Worm (Caenorhabditis elegans) whole organism, L3 larva: ENCODE data around the gene noca-1.
A peak's percentile ranks its signal among the peaks of the same experiment; 100 is the strongest.

Experiments
- R02D3.7 ChIP-seq: fragments of 150-350 bp; optimal IDR thresholded peaks from 2 replicates; lab custom pipeline; 2014; ENCODE audit warnings: missing biosample characterization, missing genetic modification characterization
- ZK546.5 ChIP-seq: sonication (generic microtip); optimal IDR thresholded peaks from 2 replicates; lab custom pipeline; 2017; ENCODE audit warnings: missing biosample characterization, missing genetic modification characterization
- aly-2 ChIP-seq: fragments of 150-350 bp; optimal IDR thresholded peaks from 2 replicates; lab custom pipeline; 2014; ENCODE audit warnings: missing biosample characterization, missing genetic modification characterization
- ceh-16 ChIP-seq: sonication (generic microtip); optimal IDR thresholded peaks from 2 replicates; lab custom pipeline; 2017; ENCODE audit warnings: missing biosample characterization, missing genetic modification characterization
- ceh-82 ChIP-seq: fragments of 150-350 bp; optimal IDR thresholded peaks from 2 replicates; lab custom pipeline; 2014; ENCODE audit warnings: missing biosample characterization, missing genetic modification characterization
- ceh-9 ChIP-seq: sonication (generic microtip); optimal IDR thresholded peaks from 2 replicates; lab custom pipeline; 2018; ENCODE audit warnings: missing biosample characterization, missing genetic modification characterization
- daf-12 ChIP-seq: fragments of 150-350 bp; optimal IDR thresholded peaks from 2 replicates; lab custom pipeline; 2014; ENCODE audit warnings: missing biosample characterization, missing genetic modification reagents, missing genetic modification characterization
- egl-27 ChIP-seq: sonication (generic microtip); optimal IDR thresholded peaks from 4 replicates; lab custom pipeline; 2017; ENCODE audit warnings: missing biosample characterization, missing genetic modification reagents, missing genetic modification characterization
- egl-5 ChIP-seq: fragments of 150-350 bp; optimal IDR thresholded peaks from 2 replicates; lab custom pipeline; 2017; ENCODE audit warnings: missing biosample characterization, missing genetic modification reagents, missing genetic modification characterization, inconsistent platforms
- elt-1 ChIP-seq: fragments of 150-350 bp; optimal IDR thresholded peaks from 2 replicates; lab custom pipeline; 2014; ENCODE audit warnings: missing biosample characterization, missing genetic modification characterization
- elt-2 ChIP-seq: sonication (generic microtip); optimal IDR thresholded peaks from 2 replicates; lab custom pipeline; 2016; ENCODE audit warnings: missing genetic modification reagents, mild to moderate bottlenecking, missing genetic modification characterization, missing compliant biosample characterization
- elt-3 ChIP-seq, 3 experiments: fragments of 150-350 bp in 1 of 3; sonication (generic microtip) in 2 of 3; optimal IDR thresholded peaks; 2 replicates in 2 of 3; 4 replicates in 1 of 3; lab custom pipeline; 2014 to 2017; ENCODE audit warnings: missing biosample characterization in 3 of 3, missing genetic modification characterization in 3 of 3
- eor-1 ChIP-seq, 2 experiments: fragments of 150-350 bp; optimal IDR thresholded peaks; 2 replicates each; lab custom pipeline; 2014 to 2018; ENCODE audit warnings: missing biosample characterization in 2 of 2, missing genetic modification characterization in 2 of 2
- fkh-10 ChIP-seq: sonication (generic microtip); optimal IDR thresholded peaks from 2 replicates; lab custom pipeline; 2017; ENCODE audit warnings: missing biosample characterization, missing genetic modification reagents, missing genetic modification characterization
- fos-1 ChIP-seq: fragments of 150-350 bp; optimal IDR thresholded peaks from 2 replicates; lab custom pipeline; 2014; ENCODE audit warnings: missing biosample characterization, missing genetic modification characterization
- hmg-11 ChIP-seq: sonication (generic microtip); optimal IDR thresholded peaks from 2 replicates; lab custom pipeline; 2016; ENCODE audit warnings: missing genetic modification characterization, missing compliant biosample characterization
- lin-15B ChIP-seq: fragments of 150-350 bp; optimal IDR thresholded peaks from 2 replicates; lab custom pipeline; 2014; ENCODE audit warnings: missing biosample characterization, missing genetic modification characterization
- lin-39 ChIP-seq: fragments of 150-350 bp; optimal IDR thresholded peaks from 2 replicates; lab custom pipeline; 2018; ENCODE audit warnings: missing biosample characterization, missing genetic modification reagents, missing genetic modification characterization
- lsy-12 ChIP-seq: sonication (generic microtip); optimal IDR thresholded peaks from 2 replicates; lab custom pipeline; 2016; ENCODE audit warnings: mild to moderate bottlenecking, missing genetic modification characterization, missing compliant biosample characterization
- mdl-1 ChIP-seq: fragments of 150-350 bp; optimal IDR thresholded peaks from 2 replicates; lab custom pipeline; 2014; ENCODE audit warnings: missing biosample characterization, missing genetic modification characterization
- mml-1 ChIP-seq: fragments of 150-350 bp; sonication (generic microtip); optimal IDR thresholded peaks from 3 replicates; lab custom pipeline; 2014; ENCODE audit warnings: missing biosample characterization, missing genetic modification characterization
- nfya-1 ChIP-seq: sonication (generic microtip); optimal IDR thresholded peaks from 2 replicates; lab custom pipeline; 2017; ENCODE audit warnings: missing genetic modification characterization, mild to moderate bottlenecking, missing compliant biosample characterization, antibody characterized with exemption, moderate library complexity; ENCODE audit not compliant: insufficient read depth
- nhr-11 ChIP-seq: fragments of 150-350 bp; optimal IDR thresholded peaks from 2 replicates; lab custom pipeline; 2014; ENCODE audit warnings: missing biosample characterization, missing genetic modification characterization
- nhr-12 ChIP-seq: fragments of 150-350 bp; optimal IDR thresholded peaks from 2 replicates; lab custom pipeline; 2014; ENCODE audit warnings: missing biosample characterization, missing genetic modification characterization
- nhr-23 ChIP-seq: fragments of 150-350 bp; optimal IDR thresholded peaks from 2 replicates; lab custom pipeline; 2014; ENCODE audit warnings: missing biosample characterization, missing genetic modification reagents, missing genetic modification characterization
- nhr-237 ChIP-seq: fragments of 150-350 bp; optimal IDR thresholded peaks from 2 replicates; lab custom pipeline; 2014; ENCODE audit warnings: missing biosample characterization, missing genetic modification characterization
- nhr-25 ChIP-seq: sonication (generic microtip); optimal IDR thresholded peaks from 2 replicates; lab custom pipeline; 2017; ENCODE audit warnings: missing biosample characterization, missing genetic modification characterization
- nhr-28 ChIP-seq: fragments of 150-350 bp; optimal IDR thresholded peaks from 2 replicates; lab custom pipeline; 2014; ENCODE audit warnings: missing biosample characterization, missing genetic modification characterization
- nhr-43 ChIP-seq: sonication (generic microtip); optimal IDR thresholded peaks from 2 replicates; lab custom pipeline; 2016; ENCODE audit warnings: mild to moderate bottlenecking, missing genetic modification characterization, missing compliant biosample characterization; ENCODE audit not compliant: poor library complexity, severe bottlenecking
- nhr-67 ChIP-seq: fragments of 150-350 bp; optimal IDR thresholded peaks from 2 replicates; lab custom pipeline; 2014; ENCODE audit warnings: missing biosample characterization, missing genetic modification characterization
- nhr-77 ChIP-seq: fragments of 150-350 bp; optimal IDR thresholded peaks from 2 replicates; lab custom pipeline; 2014; ENCODE audit warnings: missing biosample characterization, missing genetic modification characterization
- pha-4 ChIP-seq: fragments of 150-350 bp; optimal IDR thresholded peaks from 2 replicates; lab custom pipeline; 2014; ENCODE audit warnings: missing biosample characterization, missing genetic modification reagents, missing genetic modification characterization
- pqm-1 ChIP-seq: fragments of 150-350 bp; optimal IDR thresholded peaks from 2 replicates; lab custom pipeline; 2017; ENCODE audit warnings: missing biosample characterization, missing genetic modification characterization, inconsistent platforms
- skn-1 ChIP-seq: fragments of 150-350 bp; optimal IDR thresholded peaks from 2 replicates; lab custom pipeline; 2014; ENCODE audit warnings: missing biosample characterization, missing genetic modification characterization
- snpc-4 ChIP-seq: fragments of 150-350 bp; optimal IDR thresholded peaks from 2 replicates; lab custom pipeline; 2014; ENCODE audit warnings: missing biosample characterization, missing genetic modification characterization
- tbx-2 ChIP-seq: sonication (generic microtip); optimal IDR thresholded peaks from 2 replicates; lab custom pipeline; 2016; ENCODE audit warnings: mild to moderate bottlenecking, missing genetic modification characterization, missing compliant biosample characterization
- unc-39 ChIP-seq: sonication (generic microtip); optimal IDR thresholded peaks from 4 replicates; lab custom pipeline; 2017; ENCODE audit warnings: missing biosample characterization, missing genetic modification characterization
- zag-1 ChIP-seq: fragments of 150-350 bp; optimal IDR thresholded peaks from 2 replicates; lab custom pipeline; 2014; ENCODE audit warnings: missing biosample characterization, missing genetic modification characterization
- ztf-11 ChIP-seq: fragments of 150-350 bp; optimal IDR thresholded peaks from 2 replicates; lab custom pipeline; 2014; ENCODE audit warnings: missing biosample characterization, missing genetic modification characterization
- ztf-4 ChIP-seq: fragments of 150-350 bp; optimal IDR thresholded peaks from 2 replicates; lab custom pipeline; 2014; ENCODE audit warnings: missing biosample characterization, missing genetic modification characterization

The noca-1 gene

DNA sequence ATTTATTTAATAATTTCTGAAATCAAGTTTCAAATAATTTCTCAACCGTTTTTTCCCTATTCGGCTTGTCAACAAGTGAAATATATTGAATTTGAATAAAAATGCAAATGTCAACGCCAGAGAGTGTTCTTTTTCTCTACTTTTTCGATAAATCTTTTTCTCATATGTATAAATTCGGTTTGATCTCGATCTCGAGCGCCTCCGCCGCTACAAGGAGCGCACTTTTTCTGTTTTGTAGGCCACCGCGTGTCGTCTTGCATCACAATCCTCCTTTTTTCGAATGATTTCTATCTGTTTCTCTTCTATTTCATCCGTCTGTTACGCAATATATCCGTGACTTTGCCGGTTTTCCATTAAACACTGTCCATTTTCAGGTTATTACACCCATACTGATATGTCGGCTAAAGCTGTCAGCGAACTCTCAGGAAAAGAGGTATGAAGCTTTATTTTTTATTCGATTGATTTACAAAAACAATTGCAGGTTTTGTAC lies 36.6 kb upstream of the noca-1 start, which contains the start of gene acly-2:
TSS of gene acly-2 (plus strand) at position 375 of the 490 bp plus-strand sequence.
- TF ChIP-seq egl-5 (tag; lab: Kevin White, UChicago) = no peak
- no peak for TF ChIP-seq mml-1 (tag; lab: Kevin White, UChicago)
- TF ChIP-seq R02D3.7 (tag; lab: Kevin White, UChicago) = no peak
- peak; percentile 24 for TF ChIP-seq nhr-23 (tag; lab: Kevin White, UChicago)
- no peak for TF ChIP-seq ceh-16 (tag; lab: Kevin White, UChicago)
- no peak for TF ChIP-seq aly-2 (tag; lab: Kevin White, UChicago)

DNA sequence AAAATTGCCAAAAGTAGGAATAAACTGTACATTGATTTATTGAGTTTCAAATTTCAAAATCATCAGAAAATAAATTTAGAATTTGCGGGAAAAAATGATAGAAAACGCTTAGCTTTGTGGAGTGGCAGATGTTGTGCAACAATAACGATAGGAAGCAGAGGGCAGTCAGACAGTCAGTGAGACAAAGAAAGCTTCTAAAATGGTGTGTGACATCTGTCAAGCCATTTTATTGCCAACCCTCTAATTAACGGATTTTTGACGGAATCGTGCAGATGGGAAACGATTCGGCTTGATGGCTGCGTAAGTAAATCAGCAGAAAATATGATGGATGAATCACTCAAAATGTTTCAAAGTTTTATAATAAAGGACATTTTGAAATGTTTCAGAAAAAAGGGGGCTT lies 32.6 kb upstream of the noca-1 start, which contains the start of gene max-1:
TSS of gene max-1 (minus strand) at position 124 of the 400 bp plus-strand sequence.
- TF ChIP-seq ZK546.5 (tag; lab: Kevin White, UChicago) = no peak
- no peak for TF ChIP-seq mdl-1 (tag; lab: Kevin White, UChicago)
- no peak for TF ChIP-seq ztf-11 (tag; lab: Kevin White, UChicago)
- TF ChIP-seq nhr-11 (tag; lab: Kevin White, UChicago) = no peak
- TF ChIP-seq zag-1 (tag; lab: Kevin White, UChicago) = no peak
- TF ChIP-seq elt-1 (tag; lab: Kevin White, UChicago) = no peak
- no peak for TF ChIP-seq pha-4
- TF ChIP-seq ztf-4 (tag; lab: Kevin White, UChicago) = no peak

DNA sequence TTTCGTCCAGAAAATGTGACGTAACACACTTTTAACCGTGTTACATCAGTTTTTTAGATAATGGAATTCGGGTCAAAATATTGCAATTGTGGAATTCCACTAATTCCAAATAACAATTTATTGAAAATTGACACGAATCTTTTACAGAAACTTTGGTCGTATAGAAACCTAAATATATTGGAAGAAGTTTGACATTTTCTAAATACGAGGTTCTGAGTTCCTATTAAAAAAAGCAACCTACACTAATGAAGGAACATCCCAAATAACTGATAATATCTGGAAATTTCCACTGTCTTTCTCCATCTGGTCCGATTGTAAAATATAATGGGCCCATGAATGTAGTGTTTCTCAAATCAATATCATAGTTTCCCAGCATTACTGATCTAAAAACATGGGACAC lies 31.5 kb upstream of the noca-1 start:
- TF ChIP-seq ztf-11 (tag; lab: Kevin White, UChicago) (no peak), lin-39 (tag; lab: Kevin White, UChicago) (no peak), elt-1 (tag; lab: Kevin White, UChicago) (no peak), lin-15B (tag; lab: Kevin White, UChicago) (no peak), nhr-43 (tag; lab: Kevin White, UChicago) (no peak), ZK546.5 (tag; lab: Kevin White, UChicago) (no peak), mml-1 (tag; lab: Kevin White, UChicago) (no peak), unc-39 (no peak), snpc-4 (tag; lab: Kevin White, UChicago) (no peak), nfya-1 (tag; lab: Kevin White, UChicago) (no peak), pqm-1 (tag; lab: Kevin White, UChicago) (no peak), elt-2 (tag; lab: Kevin White, UChicago) (no peak), fkh-10 (GFP tag; lab: Kevin White, UChicago) (no peak)

DNA sequence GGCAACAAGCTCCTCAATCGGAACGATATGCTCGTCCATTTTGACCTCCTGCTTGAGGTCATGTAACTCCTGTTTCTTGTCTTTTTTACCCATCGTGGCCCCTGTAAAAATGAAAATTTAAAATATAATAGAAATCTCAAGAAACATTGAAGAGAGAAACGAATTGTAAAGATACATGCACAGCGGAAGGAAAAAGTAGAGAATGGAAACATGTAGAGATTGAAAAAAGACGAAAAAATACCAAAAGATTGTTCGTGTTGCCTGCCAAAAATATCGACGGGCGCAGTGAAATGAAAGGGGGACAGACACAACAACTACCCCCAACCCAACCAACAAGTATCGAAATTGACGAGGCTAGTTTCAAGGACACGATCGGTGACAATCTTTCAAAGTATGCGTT lies 22.8 kb upstream of the noca-1 start, which contains the start of gene eat-6:
TSS of gene eat-6 (minus strand) at position 101 of the 400 bp plus-strand sequence.
- TF ChIP-seq ceh-9 (tag; lab: Kevin White, UChicago) = no peak
- TF ChIP-seq egl-27 (tag; lab: Kevin White, UChicago) = no peak
- no peak for TF ChIP-seq ZK546.5 (tag; lab: Kevin White, UChicago)
- TF ChIP-seq nhr-25 (tag; lab: Kevin White, UChicago) = peak; percentile 34
- TF ChIP-seq snpc-4 (tag; lab: Kevin White, UChicago) = no peak
- no peak for TF ChIP-seq nhr-237 (tag; lab: Kevin White, UChicago)
- TF ChIP-seq, all 47 proteins: peak for 1

DNA sequence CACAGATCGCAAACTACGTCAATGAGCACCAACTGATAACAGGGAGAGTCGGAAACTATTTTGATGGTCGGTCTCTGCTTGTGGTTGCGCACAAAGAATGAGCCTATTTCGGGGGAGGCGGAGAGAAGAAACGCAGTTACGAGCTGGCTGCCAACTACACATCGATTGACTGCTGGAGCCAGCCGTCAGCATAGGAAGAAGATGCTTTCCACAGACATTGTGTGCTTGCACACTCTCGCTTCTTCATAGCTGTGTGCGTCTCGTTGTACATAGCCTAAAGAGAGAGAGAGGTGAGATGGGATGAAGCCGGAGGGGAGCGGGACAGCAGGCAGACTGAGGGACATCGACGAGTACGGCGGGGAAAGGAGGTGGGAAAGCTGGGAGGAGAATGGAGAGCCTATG lies 22.3 kb upstream of the noca-1 start:
- peak; percentile 5 for TF ChIP-seq skn-1 (tag; lab: Kevin White, UChicago)
- TF ChIP-seq nhr-43 (tag; lab: Kevin White, UChicago) = no peak
- no peak for TF ChIP-seq nhr-77 (tag; lab: Kevin White, UChicago)
- no peak for TF ChIP-seq fos-1
- peak; percentile 37 for TF ChIP-seq fkh-10 (GFP tag; lab: Kevin White, UChicago)
- no peak for TF ChIP-seq nhr-28 (tag; lab: Kevin White, UChicago)
- peak; percentile 61 for TF ChIP-seq hmg-11 (tag; lab: Kevin White, UChicago)
- peak; percentile 47 for TF ChIP-seq lsy-12
- TF ChIP-seq nhr-11 (tag; lab: Kevin White, UChicago) = no peak
- TF ChIP-seq snpc-4 (tag; lab: Kevin White, UChicago) = peak; percentile 29
- TF ChIP-seq daf-12 (tag; lab: Kevin White, UChicago) = no peak
- TF ChIP-seq nhr-23 (tag; lab: Kevin White, UChicago) = no peak
- TF ChIP-seq egl-27 (tag; lab: Kevin White, UChicago) = peak; percentile 60
- TF ChIP-seq ceh-82 (tag; lab: Kevin White, UChicago) = no peak
- no peak for TF ChIP-seq mdl-1 (tag; lab: Kevin White, UChicago)
- TF ChIP-seq unc-39 = no peak
- no peak for TF ChIP-seq ZK546.5 (tag; lab: Kevin White, UChicago)
- peak; percentile 7 for TF ChIP-seq egl-5 (tag; lab: Kevin White, UChicago)
- no peak for TF ChIP-seq nhr-12 (tag; lab: Kevin White, UChicago)
- TF ChIP-seq aly-2 (tag; lab: Kevin White, UChicago) = no peak
- TF ChIP-seq pqm-1 (tag; lab: Kevin White, UChicago) = peak; percentile 85
- TF ChIP-seq nhr-67 (tag; lab: Kevin White, UChicago) = no peak
- peak; percentile 95 for TF ChIP-seq elt-2 (tag; lab: Kevin White, UChicago)
- no peak for TF ChIP-seq eor-1 (tag; optimal IDR thresholded peaks at IDR 0.05; lab: Kevin White, UChicago)
- no peak for TF ChIP-seq elt-3 (tag; optimal IDR thresholded peaks at IDR 0.05; lab: Kevin White, UChicago)
- TF ChIP-seq nfya-1 (tag; lab: Kevin White, UChicago) = peak; percentile 78
- TF ChIP-seq ceh-9 (tag; lab: Kevin White, UChicago) = no peak
- TF ChIP-seq elt-1 (tag; lab: Kevin White, UChicago) = no peak
- TF ChIP-seq pha-4 = peak; percentile 60
- peak; percentile 24 for TF ChIP-seq tbx-2 (tag; lab: Kevin White, UChicago)
- no peak for TF ChIP-seq zag-1 (tag; lab: Kevin White, UChicago)
- TF ChIP-seq nhr-237 (tag; lab: Kevin White, UChicago) = no peak
